Fruit fly (Drosophila melanogaster): ENCODE data around the gene CG42237.

dm6 chrX:13089375-13089774 lies 25.6 kb upstream of the CG42237 start:
- TF ChIP-seq Mnt (GFP tag; optimal IDR thresholded peaks at IDR 0.05) (no peak), CG5204 (GFP tag; optimal IDR thresholded peaks at IDR 0.05) (no peak), bab1 (GFP tag; optimal IDR thresholded peaks at IDR 0.05) (no peak), CG1620 (GFP tag; optimal IDR thresholded peaks at IDR 0.05) (no peak), CG7045 (GFP tag; optimal IDR thresholded peaks at IDR 0.05) (no peak), CG14711 (tag; optimal IDR thresholded peaks at IDR 0.05) (no peak), kay (GFP tag; ENCODE audit: borderline replicate concordance) (no peak)
